Worm (Caenorhabditis elegans) whole organism, L4 larva: Measurements from ENCODE around the gene rpl-34.

Experiments used
- T26A8.4 ChIP-seq: fragments of 200-800 bp; sonication (Bioruptor generic); IDR thresholded peaks from 2 replicates; pipeline ENCODE4 v1.3.6; 2022; ENCODE audit warnings: missing genetic modification characterization, missing compliant biosample characterization
- ZK337.2 ChIP-seq: fragments of 200-800 bp; sonication (Bioruptor generic); IDR thresholded peaks from 2 replicates; pipeline ENCODE4 v1.3.6; 2022; ENCODE audit warnings: missing genetic modification reagents, missing genetic modification characterization, missing compliant biosample characterization
- aha-1 ChIP-seq: fragments of 150-350 bp; peaks from one replicate; lab custom pipeline; 2014; ENCODE audit warnings: missing biosample characterization, missing genetic modification characterization
- ces-1 ChIP-seq: fragments of 150-350 bp; sonication (generic microtip); optimal IDR thresholded peaks from 4 replicates; lab custom pipeline; 2014; ENCODE audit warnings: missing biosample characterization, missing genetic modification reagents, missing genetic modification characterization
- daf-16 ChIP-seq, 3 experiments: sonication (generic microtip); optimal IDR thresholded peaks; 2 replicates each; lab custom pipeline; 2016 to 2017; ENCODE audit warnings: missing genetic modification characterization in 3 of 3, missing genetic modification reagents in 3 of 3, mild to moderate bottlenecking in 2 of 3, missing compliant biosample characterization in 2 of 3, missing biosample characterization in 1 of 3, moderate library complexity in 1 of 3
- dmd-6 ChIP-seq: fragments of 200-800 bp; sonication (Bioruptor generic); IDR thresholded peaks from 2 replicates; pipeline ENCODE4 v1.3.6; 2022; ENCODE audit warnings: missing genetic modification reagents, missing genetic modification characterization, missing compliant biosample characterization
- dve-1 ChIP-seq: sonication (generic microtip); optimal IDR thresholded peaks from 2 replicates; lab custom pipeline; 2017; ENCODE audit warnings: antibody characterized with exemption, mild to moderate bottlenecking, missing genetic modification characterization, missing compliant biosample characterization; ENCODE audit not compliant: insufficient read depth
- egl-27 ChIP-seq: sonication (generic microtip); optimal IDR thresholded peaks from 3 replicates; lab custom pipeline; 2017; ENCODE audit warnings: missing biosample characterization, missing genetic modification reagents, missing genetic modification characterization
- egl-43 ChIP-seq: fragments of 200-800 bp; sonication (Bioruptor generic); IDR thresholded peaks from 2 replicates; pipeline ENCODE4 v1.3.6; 2022; ENCODE audit warnings: missing genetic modification reagents, missing genetic modification characterization, missing compliant biosample characterization
- fos-1 ChIP-seq: fragments of 150-350 bp; optimal IDR thresholded peaks from 2 replicates; lab custom pipeline; 2014; ENCODE audit warnings: missing biosample characterization, missing genetic modification characterization
- hlh-11 ChIP-seq: fragments of 200-800 bp; sonication (Bioruptor generic); optimal IDR thresholded peaks from 2 replicates; lab custom pipeline; 2018; ENCODE audit warnings: mild to moderate bottlenecking, missing genetic modification characterization, missing compliant biosample characterization
- hmg-1.1 ChIP-seq: fragments of 200-800 bp; sonication (Bioruptor generic); IDR thresholded peaks from 2 replicates; pipeline ENCODE4 v1.3.6; 2022; ENCODE audit warnings: missing genetic modification reagents, missing genetic modification characterization, missing compliant biosample characterization
- lim-7 ChIP-seq: fragments of 200-800 bp; sonication (Bioruptor generic); IDR thresholded peaks from 2 replicates; pipeline ENCODE4 v1.3.6; 2022; ENCODE audit warnings: missing genetic modification characterization, missing compliant biosample characterization
- lin-1 ChIP-seq: fragments of 200-800 bp; sonication (Bioruptor generic); IDR thresholded peaks from 2 replicates; pipeline ENCODE4 v1.3.6; 2022; ENCODE audit warnings: missing genetic modification reagents, missing genetic modification characterization, missing compliant biosample characterization
- lin-38 ChIP-seq: fragments of 200-800 bp; sonication (Bioruptor generic); IDR thresholded peaks from 2 replicates; pipeline ENCODE4 v1.3.6; 2022; ENCODE audit warnings: missing genetic modification reagents, missing genetic modification characterization, missing compliant biosample characterization
- lin-39 ChIP-seq: fragments of 150-350 bp; optimal IDR thresholded peaks from 2 replicates; lab custom pipeline; 2014; ENCODE audit warnings: missing biosample characterization, missing genetic modification reagents, missing genetic modification characterization
- lsy-2 ChIP-seq, 2 experiments: fragments of 150-350 bp in 1 of 2; sonication (generic microtip) in 1 of 2; optimal IDR thresholded peaks; 2 replicates each; lab custom pipeline; 2014 to 2017; ENCODE audit warnings: missing biosample characterization in 2 of 2, missing genetic modification characterization in 2 of 2
- madf-9 ChIP-seq: fragments of 200-800 bp; sonication (Bioruptor generic); conservative IDR thresholded peaks from 2 replicates; pipeline ENCODE4 v1.3.6; 2022; ENCODE audit warnings: missing genetic modification reagents, missing genetic modification characterization, missing compliant biosample characterization
- mdl-1 ChIP-seq, 2 experiments: fragments of 150-350 bp in 1 of 2; sonication (generic microtip) in 1 of 2; optimal IDR thresholded peaks; 2 replicates each; lab custom pipeline; 2014 to 2017; ENCODE audit warnings: missing biosample characterization in 2 of 2, missing genetic modification characterization in 2 of 2
- mep-1 ChIP-seq: fragments of 150-350 bp; sonication (generic microtip); optimal IDR thresholded peaks from 3 replicates; lab custom pipeline; 2014; ENCODE audit warnings: missing biosample characterization, missing genetic modification characterization
- mxl-3 ChIP-seq: fragments of 200-800 bp; sonication (Bioruptor generic); optimal IDR thresholded peaks from 2 replicates; lab custom pipeline; 2018; ENCODE audit warnings: mild to moderate bottlenecking, missing genetic modification characterization, missing compliant biosample characterization
- nhr-10 ChIP-seq: fragments of 150-350 bp; optimal IDR thresholded peaks from 2 replicates; lab custom pipeline; 2014; ENCODE audit warnings: missing biosample characterization, missing genetic modification characterization
- nhr-11 ChIP-seq: fragments of 150-350 bp; optimal IDR thresholded peaks from 2 replicates; lab custom pipeline; 2014; ENCODE audit warnings: missing biosample characterization, missing genetic modification characterization
- nhr-25 ChIP-seq: sonication (generic microtip); optimal IDR thresholded peaks from 2 replicates; lab custom pipeline; 2017; ENCODE audit warnings: missing genetic modification characterization, mild to moderate bottlenecking, missing compliant biosample characterization, antibody characterized with exemption, moderate library complexity, borderline replicate concordance; ENCODE audit not compliant: insufficient read depth
- nhr-28 ChIP-seq: fragments of 150-350 bp; optimal IDR thresholded peaks from 2 replicates; lab custom pipeline; 2014; ENCODE audit warnings: missing biosample characterization, missing genetic modification characterization
- nhr-42 ChIP-seq: fragments of 200-800 bp; sonication (Bioruptor generic); IDR thresholded peaks from 2 replicates; pipeline ENCODE4 v1.3.6; 2022; ENCODE audit warnings: missing genetic modification characterization, missing compliant biosample characterization
- nhr-48 ChIP-seq: sonication (generic microtip); optimal IDR thresholded peaks from 2 replicates; lab custom pipeline; 2016; ENCODE audit warnings: mild to moderate bottlenecking, missing genetic modification characterization, missing compliant biosample characterization
- nhr-77 ChIP-seq: fragments of 150-350 bp; optimal IDR thresholded peaks from 2 replicates; lab custom pipeline; 2014; ENCODE audit warnings: missing biosample characterization, missing genetic modification characterization
- php-3 ChIP-seq: fragments of 200-800 bp; sonication (Bioruptor generic); IDR thresholded peaks from 2 replicates; pipeline ENCODE4 v1.3.6; 2022; ENCODE audit warnings: missing genetic modification reagents, missing genetic modification characterization, missing compliant biosample characterization
- pqm-1 ChIP-seq: sonication (generic microtip); optimal IDR thresholded peaks from 2 replicates; lab custom pipeline; 2017; ENCODE audit warnings: missing biosample characterization, missing genetic modification characterization
- rbr-2 ChIP-seq: sonication (generic microtip); optimal IDR thresholded peaks from 2 replicates; lab custom pipeline; 2016; ENCODE audit warnings: missing genotype, missing genetic modification characterization, missing compliant biosample characterization
- spr-3 ChIP-seq: fragments of 200-800 bp; sonication (Bioruptor generic); optimal IDR thresholded peaks from 2 replicates; lab custom pipeline; 2018; ENCODE audit warnings: mild to moderate bottlenecking, missing genetic modification characterization, missing compliant biosample characterization
- unc-62 ChIP-seq, 3 experiments: fragments of 150-350 bp in 1 of 3; sonication (generic microtip); optimal IDR thresholded peaks in 2 of 3; peaks in 1 of 3; 1 replicate in 1 of 3; 2 replicates in 2 of 3; lab custom pipeline; 2014 to 2017; ENCODE audit warnings: missing biosample characterization in 3 of 3, missing genetic modification characterization in 3 of 3, missing genetic modification reagents in 3 of 3, missing genotype in 1 of 3
- vab-7 ChIP-seq: fragments of 200-800 bp; sonication (Bioruptor generic); IDR thresholded peaks from 2 replicates; pipeline ENCODE4 v1.3.6; 2022; ENCODE audit warnings: missing genetic modification reagents, missing genetic modification characterization, missing compliant biosample characterization
- zip-11 ChIP-seq: fragments of 200-800 bp; sonication (Bioruptor generic); IDR thresholded peaks from 2 replicates; pipeline ENCODE4 v1.3.6; 2022; ENCODE audit warnings: missing genetic modification characterization, missing compliant biosample characterization
- zip-2 ChIP-seq: fragments of 150-350 bp; optimal IDR thresholded peaks from 2 replicates; lab custom pipeline; 2014; ENCODE audit warnings: missing biosample characterization, missing genetic modification characterization
- ztf-7 ChIP-seq: fragments of 150-350 bp; optimal IDR thresholded peaks from 2 replicates; lab custom pipeline; 2014; ENCODE audit warnings: missing biosample characterization, missing genetic modification characterization

The rpl-34 gene

ce11 chrIV:12302885-12303284 is 34.1 kb downstream of the rpl-34 start:
- TF ChIP-seq ZK337.2 (GFP tag; lab: Robert Waterston, UW) (no peak), unc-62 (GFP tag; optimal IDR thresholded peaks at IDR 0.05 in 1 of 2; lab: Kevin White, UChicago) (no peak), unc-62 (tag; optimal IDR thresholded peaks at IDR 0.05; lab: Kevin White, UChicago) (no peak), lin-1 (no peak), dve-1 (tag; lab: Kevin White, UChicago) (peak; percentile 54), pqm-1 (tag; lab: Kevin White, UChicago) (peak; percentile 89), fos-1 (tag; lab: Kevin White, UChicago) (no peak), vab-7 (GFP tag; lab: Robert Waterston, UW) (no peak), nhr-28 (tag; lab: Kevin White, UChicago) (peak; percentile 76), lim-7 (no peak), mxl-3 (GFP tag; lab: Kevin White, UChicago) (no peak), daf-16 (GFP tag; optimal IDR thresholded peaks at IDR 0.05; lab: Kevin White, UChicago) (no peak), daf-16 (tag; optimal IDR thresholded peaks at IDR 0.05; lab: Kevin White, UChicago) (peak; percentile 48), lsy-2 (tag; optimal IDR thresholded peaks at IDR 0.05; lab: Kevin White, UChicago) (no peak), nhr-11 (tag; lab: Kevin White, UChicago) (no peak), nhr-42 (GFP tag; lab: Robert Waterston, UW) (no peak), mep-1 (tag; lab: Kevin White, UChicago) (no peak), madf-9 (GFP tag; lab: Robert Waterston, UW) (no peak), hlh-11 (peak; percentile 20), nhr-25 (tag; lab: Kevin White, UChicago) (no peak), egl-27 (tag; lab: Kevin White, UChicago) (no peak), lin-38 (GFP tag; lab: Robert Waterston, UW) (no peak), ztf-7 (tag; lab: Kevin White, UChicago) (no peak), ces-1 (no peak), php-3 (GFP tag; lab: Robert Waterston, UW) (peak; percentile 66), rbr-2 (no peak)

ce11 chrIV:12304750-12305149 is 36.0 kb downstream of the rpl-34 start:
- TF ChIP-seq dve-1 (tag; lab: Kevin White, UChicago) (peak; percentile 17), egl-43 (GFP tag; lab: Robert Waterston, UW) (no peak), daf-16 (GFP tag; optimal IDR thresholded peaks at IDR 0.05; lab: Kevin White, UChicago) (no peak), daf-16 (tag; optimal IDR thresholded peaks at IDR 0.05; lab: Kevin White, UChicago) (peak; percentile 13), dmd-6 (GFP tag; lab: Robert Waterston, UW) (peak; percentile 41; the same call in 1 of the 2 replicates)

ce11 chrIV:12305956-12306355 is 37.2 kb downstream of the rpl-34 start:
- TF ChIP-seq zip-2 (tag; lab: Kevin White, UChicago) (no peak), ces-1 (no peak), dmd-6 (GFP tag; lab: Robert Waterston, UW) (peak; percentile 65), dve-1 (tag; lab: Kevin White, UChicago) (peak; percentile 70), nhr-48 (peak; percentile 22), pqm-1 (tag; lab: Kevin White, UChicago) (peak; percentile 90), hlh-11 (peak; percentile 69), nhr-28 (tag; lab: Kevin White, UChicago) (peak; percentile 31), unc-62 (GFP tag; optimal IDR thresholded peaks at IDR 0.05 in 1 of 2; lab: Kevin White, UChicago) (peak in 1 of 2 experiments; percentile 9), unc-62 (tag; optimal IDR thresholded peaks at IDR 0.05; lab: Kevin White, UChicago) (no peak), zip-11 (GFP tag; lab: Robert Waterston, UW) (no peak), hmg-1.1 (no peak), nhr-10 (tag; lab: Kevin White, UChicago) (peak; percentile 14), lin-1 (0 out of 2 replicates have a peak, but pooled peaks have one; percentile 38), ztf-7 (tag; lab: Kevin White, UChicago) (peak; percentile 2), daf-16 (GFP tag; optimal IDR thresholded peaks at IDR 0.05; lab: Kevin White, UChicago) (peak in 1 of 2 experiments; percentile 6), daf-16 (tag; optimal IDR thresholded peaks at IDR 0.05; lab: Kevin White, UChicago) (peak; percentile 96), aha-1 (tag; lab: Kevin White, UChicago) (peak; percentile 38)

ce11 chrIV:12307720-12308119 is 38.9 kb downstream of the rpl-34 start, which contains the start of gene oac-57:
Gene oac-57, minus strand, starts transcription at chrIV:12307820.
- TF ChIP-seq nhr-28 (tag; lab: Kevin White, UChicago) (no peak), T26A8.4 (GFP tag; lab: Robert Waterston, UW) (no peak), lin-39 (tag; lab: Kevin White, UChicago) (no peak), nhr-77 (tag; lab: Kevin White, UChicago) (no peak), egl-27 (tag; lab: Kevin White, UChicago) (no peak), nhr-25 (tag; lab: Kevin White, UChicago) (no peak), madf-9 (GFP tag; lab: Robert Waterston, UW) (no peak), mdl-1 (tag; optimal IDR thresholded peaks at IDR 0.05; lab: Kevin White, UChicago) (no peak), hmg-1.1 (no peak), spr-3 (GFP tag; lab: Kevin White, UChicago) (no peak), zip-2 (tag; lab: Kevin White, UChicago) (no peak), nhr-48 (no peak)
